Worm (Caenorhabditis elegans) whole organism, dauer: ENCODE data around the gene F21C10.1.

Source experiments
- unc-62 ChIP-seq: sonication (generic microtip); optimal IDR thresholded peaks from 2 replicates; lab custom pipeline; 2017; ENCODE audit warnings: missing biosample characterization, missing genetic modification reagents, missing genetic modification characterization

The F21C10.1 gene

ce11 chrV:9122004-9122403 lies 10.1 kb upstream of the F21C10.1 start, which contains the start of gene F21C10.13:
TSS of gene F21C10.13 (plus strand) at chrV:9122304.
- TF ChIP-seq unc-62 (GFP tag; lab: Kevin White, UChicago) = no peak

- no peak for TF ChIP-seq unc-62 (GFP tag; lab: Kevin White, UChicago)
Measured at ce11 chrV:9123186-9123585, 9.0 kb upstream of the F21C10.1 start, which contains the start of gene F21C10.11. TSS of gene F21C10.11 (plus strand) at chrV:9123486.

- no peak for TF ChIP-seq unc-62 (GFP tag; lab: Kevin White, UChicago)
Measured at ce11 chrV:9124180-9124579, 8.0 kb upstream of the F21C10.1 start, which contains the start of gene F21C10.6. TSS of gene F21C10.6 (plus strand) at chrV:9124480.

ce11 chrV:9125345-9125744 lies 6.8 kb upstream of the F21C10.1 start, which contains the start of gene F21C10.5:
TSS of gene F21C10.5 (plus strand) at chrV:9125645.
- TF ChIP-seq unc-62 (GFP tag; lab: Kevin White, UChicago) = no peak

ce11 chrV:9126316-9126715 lies 5.8 kb upstream of the F21C10.1 start, which contains the start of gene F21C10.4:
TSS of gene F21C10.4 (plus strand) at chrV:9126616.
- no peak for TF ChIP-seq unc-62 (GFP tag; lab: Kevin White, UChicago)

ce11 chrV:9127773-9128172 lies 4.4 kb upstream of the F21C10.1 start, which contains the start of gene F21C10.3:
TSS of gene F21C10.3 (plus strand) at chrV:9128073.
- no peak for TF ChIP-seq unc-62 (GFP tag; lab: Kevin White, UChicago)

- no peak for TF ChIP-seq unc-62 (GFP tag; lab: Kevin White, UChicago)
Measured at ce11 chrV:9128562-9128961, 3.6 kb upstream of the F21C10.1 start.

- TF ChIP-seq unc-62 (GFP tag; lab: Kevin White, UChicago) = no peak
Measured at ce11 chrV:9130766-9131165, 1.4 kb upstream of the F21C10.1 start, which contains the start of gene F21C10.19. TSS of gene F21C10.19 (plus strand) at chrV:9131066.

- TF ChIP-seq unc-62 (GFP tag; lab: Kevin White, UChicago) = no peak
Measured at ce11 chrV:9133950-9134349, 1.8 kb downstream of the F21C10.1 start, which contains the start of gene B0222.1. TSS of gene B0222.1 (plus strand) at chrV:9134255.

ce11 chrV:9137618-9138017 lies 5.5 kb downstream of the F21C10.1 start, which contains the start of gene pitr-2:
TSS of gene pitr-2 (minus strand) at chrV:9137718.
- TF ChIP-seq unc-62 (GFP tag; lab: Kevin White, UChicago) = no peak

ce11 chrV:9141297-9141696 lies 9.2 kb downstream of the F21C10.1 start, which contains the start of gene pitr-3:
TSS of gene pitr-3 (minus strand) at chrV:9141397.
- TF ChIP-seq unc-62 (GFP tag; lab: Kevin White, UChicago) = no peak

ce11 chrV:9143896-9144295 lies 11.8 kb downstream of the F21C10.1 start:
- TF ChIP-seq unc-62 (GFP tag; lab: Kevin White, UChicago) = no peak

ce11 chrV:9146196-9146595 lies 14.1 kb downstream of the F21C10.1 start:
- no peak for TF ChIP-seq unc-62 (GFP tag; lab: Kevin White, UChicago)

- TF ChIP-seq unc-62 (GFP tag; lab: Kevin White, UChicago) = no peak
Measured at ce11 chrV:9146849-9147557, 14.9 kb downstream of the F21C10.1 start, which contains the start of gene spl-2. TSS of gene spl-2 (minus strand) at chrV:9146899.

- no peak for TF ChIP-seq unc-62 (GFP tag; lab: Kevin White, UChicago)
Measured at ce11 chrV:9148151-9148550, 16.0 kb downstream of the F21C10.1 start.

- TF ChIP-seq unc-62 (GFP tag; lab: Kevin White, UChicago) = no peak
Measured at ce11 chrV:9152339-9152738, 20.2 kb downstream of the F21C10.1 start.

ce11 chrV:9154772-9155171 lies 22.6 kb downstream of the F21C10.1 start, which contains the start of gene B0222.5:
TSS of gene B0222.5 (minus strand) at chrV:9154872.
- no peak for TF ChIP-seq unc-62 (GFP tag; lab: Kevin White, UChicago)
